Worm (Caenorhabditis elegans) whole organism, mixed stage, embryonic: ENCODE measurements around the gene nxf-1.

ENCODE experiments used
- hlh-1 ChIP-seq: fragments of 150-350 bp; optimal IDR thresholded peaks from 2 replicates; lab custom pipeline; 2014; ENCODE audit warnings: missing biosample characterization, missing genetic modification reagents, missing genetic modification characterization
- nhr-2 ChIP-seq: fragments of 150-350 bp; optimal IDR thresholded peaks from 2 replicates; lab custom pipeline; 2014; ENCODE audit warnings: missing biosample characterization, missing genetic modification characterization

ce11 chrV:14378986-14379385 is 35.8 kb downstream of the nxf-1 start, which contains the start of gene npr-43:
- TF ChIP-seq hlh-1 (tag; lab: Kevin White, UChicago) (no peak), nhr-2 (tag; lab: Kevin White, UChicago) (no peak)
